Worm (Caenorhabditis elegans) whole organism, midembryonic: ENCODE data around the gene R08C7.1.

Experiments used
- flt-1 ChIP-seq: fragments of 200-800 bp; sonication (Bioruptor generic); IDR thresholded peaks from 2 replicates; pipeline ENCODE4 v1.3.6; 2022; ENCODE audit warnings: missing genetic modification characterization, missing compliant biosample characterization
- klf-2 ChIP-seq: fragments of 200-800 bp; sonication (Bioruptor generic); conservative IDR thresholded peaks from 2 replicates; pipeline ENCODE4 v1.3.6; 2022; ENCODE audit warnings: missing genetic modification reagents, missing genetic modification characterization, missing compliant biosample characterization
- med-1 ChIP-seq: sonication (generic microtip); optimal IDR thresholded peaks from 2 replicates; lab custom pipeline; 2017; ENCODE audit warnings: missing genetic modification characterization, mild to moderate bottlenecking, missing compliant biosample characterization, antibody characterized with exemption, missing genetic modification reagents; ENCODE audit not compliant: insufficient read depth
- tab-1 ChIP-seq: fragments of 200-800 bp; sonication (Bioruptor generic); IDR thresholded peaks from 2 replicates; pipeline ENCODE4 v1.3.6; 2022; ENCODE audit warnings: missing genetic modification characterization, missing compliant biosample characterization

DNA sequence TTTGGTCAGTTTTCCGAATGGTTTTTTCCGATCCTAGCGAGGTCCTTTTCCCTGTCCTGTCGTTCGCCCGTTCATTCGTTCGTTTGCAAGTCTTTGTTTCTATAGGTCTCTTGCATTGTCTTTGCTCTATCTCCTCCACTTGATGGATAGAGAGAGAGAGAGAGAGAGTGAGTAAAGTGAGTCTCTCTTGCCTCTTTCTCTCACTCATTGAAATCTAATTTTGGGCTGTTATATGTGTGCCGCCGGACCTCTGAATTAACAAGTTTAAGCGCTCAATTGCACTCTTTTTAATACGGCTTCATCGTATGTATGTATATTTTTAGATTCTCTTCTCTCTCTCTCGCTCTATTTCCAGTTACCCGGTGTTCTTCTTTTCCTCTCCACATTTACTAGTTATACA lies 47.8 kb upstream of the R08C7.1 start:
- no peak for TF ChIP-seq klf-2 (GFP tag; lab: Robert Waterston, UW)
- no peak for TF ChIP-seq flt-1 (GFP tag; lab: Robert Waterston, UW)
- TF ChIP-seq tab-1 (GFP tag; lab: Robert Waterston, UW) = no peak
- TF ChIP-seq med-1 (GFP tag; lab: Kevin White, UChicago) = no peak
